Fruit fly (Drosophila melanogaster): ENCODE measurements around the gene CG14879.

CG14879 gene

DNA sequence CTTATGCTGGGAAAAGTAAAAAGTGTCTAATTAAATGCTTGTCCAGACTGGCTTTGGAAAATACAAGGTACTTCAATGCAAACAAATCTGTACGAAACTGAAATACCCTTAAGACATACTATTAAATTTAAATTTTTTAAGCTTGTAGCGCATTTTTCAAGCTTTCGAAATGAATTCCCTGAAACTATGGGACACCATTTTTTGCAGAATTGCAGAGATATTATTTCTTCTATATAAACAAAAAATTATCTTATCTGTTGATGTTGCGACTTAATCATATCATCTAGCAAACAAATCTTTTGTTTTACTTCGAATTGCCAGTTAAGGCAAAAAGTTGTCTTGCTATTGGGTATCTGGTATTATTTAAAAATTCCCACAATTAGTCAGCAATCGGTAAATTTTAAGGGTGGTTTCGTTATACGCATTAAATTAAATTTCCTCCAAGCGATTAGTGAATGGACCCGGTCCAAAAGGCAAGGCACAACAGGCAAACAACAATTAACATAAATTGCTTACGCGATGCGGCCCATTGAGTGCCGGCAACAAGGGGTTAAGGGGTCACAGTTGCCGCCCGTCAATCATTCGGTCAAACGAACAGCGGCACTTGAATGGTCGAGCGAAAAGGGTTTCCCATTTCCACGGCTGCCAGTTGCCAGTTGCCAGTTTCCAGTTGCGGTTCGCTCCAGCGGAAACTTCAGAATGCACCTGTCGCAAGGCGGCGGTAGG is 12.5 kb downstream of the CG14879 start (continued):
- TF ChIP-seq Dref (GFP tag; IDR thresholded peaks at IDR 0.05) (no peak), CG18011 (GFP tag; optimal IDR thresholded peaks at IDR 0.05) (no peak), CG33557 (GFP tag; optimal IDR thresholded peaks at IDR 0.05) (no peak), CG17361 (GFP tag; IDR thresholded peaks at IDR 0.05) (peak; percentile 35; the same call in 1 of the 3 replicates), tll (GFP tag; optimal IDR thresholded peaks at IDR 0.05) (no peak), NK7.1 (GFP tag; optimal IDR thresholded peaks at IDR 0.05) (no peak), HLHmδ (GFP tag; optimal IDR thresholded peaks at IDR 0.05) (no peak), zen2 (GFP tag; IDR thresholded peaks at IDR 0.05; ENCODE audit: partially characterized antibody) (no peak), gem (tag; optimal IDR thresholded peaks at IDR 0.05) (peak; percentile 52), seq (GFP tag; IDR thresholded peaks at IDR 0.05) (no peak), CG8765 (GFP tag; IDR thresholded peaks at IDR 0.05) (no peak), Hr3 (GFP tag; optimal IDR thresholded peaks at IDR 0.05) (no peak), danr (GFP tag; IDR thresholded peaks at IDR 0.05) (no peak), pnt (GFP tag; optimal IDR thresholded peaks at IDR 0.05) (no peak), nerfin-1 (tag; optimal IDR thresholded peaks at IDR 0.05) (no peak), CG4424 (GFP tag; optimal IDR thresholded peaks at IDR 0.05) (no peak), Mad (GFP tag; optimal IDR thresholded peaks at IDR 0.05) (no peak), al (GFP tag; IDR thresholded peaks at IDR 0.05) (no peak), Hmr (GFP tag; optimal IDR thresholded peaks at IDR 0.05) (no peak), Sox102F (GFP tag; optimal IDR thresholded peaks at IDR 0.05) (peak; percentile 23), CG14965 (GFP tag; optimal IDR thresholded peaks at IDR 0.05; ENCODE audit: borderline replicate concordance) (no peak), CG6175 (GFP tag; IDR thresholded peaks at IDR 0.05) (no peak), CG9727 (GFP tag; optimal IDR thresholded peaks at IDR 0.05) (no peak), h (optimal IDR thresholded peaks at IDR 0.05) (no peak), CG18764 (GFP tag; optimal IDR thresholded peaks at IDR 0.05) (no peak), Hr78 (GFP tag; optimal IDR thresholded peaks at IDR 0.05) (peak in 1 of 2 experiments; percentile 82), dysf (GFP tag; IDR thresholded peaks at IDR 0.05) (no peak), nerfin-2 (GFP tag; IDR thresholded peaks at IDR 0.05; ENCODE audit: partially characterized antibody) (no peak), CG13624 (GFP tag; optimal IDR thresholded peaks at IDR 0.05) (no peak), fru (optimal IDR thresholded peaks at IDR 0.05) (no peak), CG10267 (tag; optimal IDR thresholded peaks at IDR 0.05) (no peak), z (GFP tag; IDR thresholded peaks at IDR 0.05) (no peak), ewg (GFP tag; optimal IDR thresholded peaks at IDR 0.05) (no peak), CG9609 (GFP tag; optimal IDR thresholded peaks at IDR 0.05) (no peak), MESR4 (GFP tag; optimal IDR thresholded peaks at IDR 0.05) (no peak), Camta (GFP tag; optimal IDR thresholded peaks at IDR 0.05) (no peak), CG15514 (GFP tag; optimal IDR thresholded peaks at IDR 0.05) (no peak), shn (GFP tag; optimal IDR thresholded peaks at IDR 0.05) (no peak), Abd-B (GFP tag; optimal IDR thresholded peaks at IDR 0.05) (no peak), CG2116 (GFP tag; optimal IDR thresholded peaks at IDR 0.05) (no peak), ttk (GFP tag; IDR thresholded peaks at IDR 0.05) (no peak), CG6791 (GFP tag; IDR thresholded peaks at IDR 0.05; ENCODE audit: partially characterized antibody) (no peak), ems (GFP tag; optimal IDR thresholded peaks at IDR 0.05) (no peak), CG5180 (GFP tag; optimal IDR thresholded peaks at IDR 0.05) (no peak), NC2α (GFP tag; optimal IDR thresholded peaks at IDR 0.05) (no peak), Xbp1 (GFP tag; optimal IDR thresholded peaks at IDR 0.05) (no peak), CG6854 (GFP tag; optimal IDR thresholded peaks at IDR 0.05) (no peak), bcd (GFP tag; optimal IDR thresholded peaks at IDR 0.05) (no peak), mirr (GFP tag; optimal IDR thresholded peaks at IDR 0.05) (no peak), CG11247 (GFP tag; IDR thresholded peaks at IDR 0.05) (no peak)
